Fruit fly (Drosophila melanogaster) whole organism, adult: Measurements from ENCODE around the gene DIP-iota.

Experiments used
- CG12768 ChIP-seq: fragments of 200-800 bp; sonication (Bioruptor generic); optimal IDR thresholded peaks from 2 replicates; lab custom pipeline; 2017; ENCODE audit warnings: missing biosample characterization, missing genetic modification characterization, mild to moderate bottlenecking, moderate library complexity, missing genetic modification reagents
- CG14711 ChIP-seq: fragments of 200-800 bp; sonication (Bioruptor generic); optimal IDR thresholded peaks from 2 replicates; lab custom pipeline; 2018; ENCODE audit warnings: missing biosample characterization, mild to moderate bottlenecking, missing genetic modification characterization, moderate library complexity
- CG5204 ChIP-seq: fragments of 200-800 bp; sonication (Bioruptor generic); optimal IDR thresholded peaks from 2 replicates; lab custom pipeline; 2016; ENCODE audit warnings: missing biosample characterization, missing genetic modification characterization
- CG7045 ChIP-seq: fragments of 200-800 bp; sonication (Bioruptor generic); optimal IDR thresholded peaks from 2 replicates; lab custom pipeline; 2017; ENCODE audit warnings: missing biosample characterization, mild to moderate bottlenecking, missing genetic modification characterization
- Clk ChIP-seq: fragments of 200-800 bp; sonication (Bioruptor generic); optimal IDR thresholded peaks from 2 replicates; lab custom pipeline; 2017; ENCODE audit warnings: missing biosample characterization, missing genetic modification characterization
- Hr96 ChIP-seq: fragments of 200-800 bp; sonication (Bioruptor generic); optimal IDR thresholded peaks from 2 replicates; lab custom pipeline; 2016; ENCODE audit warnings: missing biosample characterization, missing genetic modification characterization
- cnc ChIP-seq, 2 experiments: fragments of >200 bp; optimal IDR thresholded peaks; 2 replicates each; lab custom pipeline; 2017
- kay ChIP-seq: fragments of 200-800 bp; sonication (Bioruptor generic); peaks from one replicate; lab custom pipeline; 2016; ENCODE audit warnings: missing biosample characterization, missing genetic modification characterization, borderline replicate concordance
- pad ChIP-seq: fragments of 200-800 bp; sonication (Bioruptor generic); optimal IDR thresholded peaks from 3 replicates; lab custom pipeline; 2017; ENCODE audit warnings: missing biosample characterization, missing genetic modification characterization, mild to moderate bottlenecking, moderate library complexity, missing genetic modification reagents
- tj ChIP-seq: fragments of 200-800 bp; sonication (Bioruptor generic); optimal IDR thresholded peaks from 3 replicates; lab custom pipeline; 2017; ENCODE audit warnings: missing biosample characterization, mild to moderate bottlenecking, missing genetic modification characterization, moderate library complexity

- no peak for TF ChIP-seq CG5204 (GFP tag; lab: Kevin White, UChicago)
- TF ChIP-seq CG14711 (tag; lab: Kevin White, UChicago) = no peak
- TF ChIP-seq cnc (optimal IDR thresholded peaks at IDR 0.05; lab: Kevin White, UChicago) = no peak
- TF ChIP-seq kay (GFP tag; lab: Kevin White, UChicago) = no peak
- no peak for TF ChIP-seq CG12768 (GFP tag; lab: Kevin White, UChicago)
- TF ChIP-seq Clk (GFP tag; lab: Kevin White, UChicago) = no peak
- TF ChIP-seq pad (GFP tag; lab: Kevin White, UChicago) = no peak
- TF ChIP-seq tj (GFP tag; lab: Kevin White, UChicago) = no peak
- TF ChIP-seq CG7045 (GFP tag; lab: Kevin White, UChicago) = no peak
- TF ChIP-seq Hr96 (GFP tag; lab: Kevin White, UChicago) = no peak
Measured at dm6 chr2L:6656264-6656676, 34.8 kb upstream of the DIP-iota start, which contains the start of gene CG31633.
